Worm (Caenorhabditis elegans) whole organism, mixed stage, embryonic: ENCODE measurements around the gene txdc-12.1.

Experiments
- blmp-1 ChIP-seq: fragments of 150-350 bp; optimal IDR thresholded peaks from 2 replicates; lab custom pipeline; 2014; ENCODE audit warnings: missing biosample characterization, missing genetic modification characterization
- elt-1 ChIP-seq: sonication (generic microtip); optimal IDR thresholded peaks from 2 replicates; lab custom pipeline; 2017; ENCODE audit warnings: missing genetic modification characterization, mild to moderate bottlenecking, missing compliant biosample characterization, antibody characterized with exemption, moderate library complexity, borderline replicate concordance; ENCODE audit not compliant: insufficient read depth
- flh-1 ChIP-seq: fragments of 200-800 bp; sonication (Bioruptor generic); optimal IDR thresholded peaks from 2 replicates; lab custom pipeline; 2018; ENCODE audit warnings: mild to moderate bottlenecking, missing genetic modification characterization, moderate library complexity, missing compliant biosample characterization
- zip-8 ChIP-seq: fragments of 150-350 bp; optimal IDR thresholded peaks from 2 replicates; lab custom pipeline; 2014; ENCODE audit warnings: missing biosample characterization, missing genetic modification characterization

DNA sequence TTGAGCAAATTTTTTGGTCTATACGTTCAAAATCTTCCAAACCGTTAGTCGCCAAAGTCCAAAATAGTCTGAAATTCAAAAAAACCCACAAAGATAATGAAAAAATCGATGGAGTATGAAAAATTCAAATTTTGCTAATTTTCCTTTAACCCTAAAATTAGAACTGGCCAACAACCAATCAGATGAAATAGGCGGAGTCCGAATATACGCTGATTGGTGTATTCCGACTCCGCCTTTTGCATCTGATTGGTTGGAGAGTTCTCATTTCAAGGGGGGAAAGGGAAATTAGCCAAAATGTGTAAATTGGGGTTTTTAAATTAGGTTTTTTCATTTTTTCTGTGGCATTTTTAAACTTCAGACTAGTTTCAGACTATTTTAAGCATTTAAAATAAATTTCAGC lies 35.6 kb upstream of the txdc-12.1 start:
- TF ChIP-seq flh-1 (GFP tag; lab: Kevin White, UChicago) (no peak), zip-8 (tag; lab: Kevin White, UChicago) (no peak), elt-1 (tag; lab: Kevin White, UChicago) (no peak), blmp-1 (tag; lab: Kevin White, UChicago) (no peak)
